Worm (Caenorhabditis elegans) whole organism, L1 larva: ENCODE data around the gene C11G6.2.

Source experiments
- F16B12.6 ChIP-seq: fragments of 150-350 bp; optimal IDR thresholded peaks from 2 replicates; lab custom pipeline; 2014; ENCODE audit warnings: missing biosample characterization, missing genetic modification characterization
- blmp-1 ChIP-seq: fragments of 150-350 bp; optimal IDR thresholded peaks from 2 replicates; lab custom pipeline; 2014; ENCODE audit warnings: missing biosample characterization, missing genetic modification characterization
- mep-1 ChIP-seq: fragments of 150-350 bp; optimal IDR thresholded peaks from 2 replicates; lab custom pipeline; 2014; ENCODE audit warnings: missing biosample characterization, missing genetic modification characterization
- skn-1 ChIP-seq: fragments of 150-350 bp; optimal IDR thresholded peaks from 2 replicates; lab custom pipeline; 2014; ENCODE audit warnings: missing biosample characterization, missing genetic modification characterization
- unc-62 ChIP-seq: fragments of 150-350 bp; optimal IDR thresholded peaks from 2 replicates; lab custom pipeline; 2014; ENCODE audit warnings: missing biosample characterization, missing genetic modification reagents, missing genetic modification characterization

DNA sequence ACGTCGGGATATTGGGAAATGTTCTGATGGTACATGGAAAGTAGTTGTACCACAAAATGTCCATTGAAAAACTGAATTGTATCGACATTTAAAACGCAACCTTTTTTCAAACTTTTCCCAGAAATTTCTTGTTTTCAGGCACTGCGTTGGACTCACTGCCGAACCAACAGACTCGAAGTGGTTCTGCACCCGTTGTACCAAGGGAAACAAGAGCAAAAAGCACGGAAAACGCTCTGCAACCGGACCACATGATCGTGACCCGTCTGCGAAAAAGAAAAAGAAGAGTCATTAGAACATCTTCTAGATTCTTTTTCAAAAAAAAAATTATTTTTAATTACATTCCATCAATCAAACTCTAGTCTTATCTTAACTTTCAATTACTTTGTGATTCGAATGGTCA is 16.9 kb downstream of the C11G6.2 start:
- TF ChIP-seq skn-1 (tag; lab: Kevin White, UChicago) (no peak), mep-1 (tag; lab: Kevin White, UChicago) (no peak), blmp-1 (tag; lab: Kevin White, UChicago) (no peak), F16B12.6 (no peak), unc-62 (GFP tag; lab: Kevin White, UChicago) (no peak)
